Fruit fly (Drosophila melanogaster): Measurements from ENCODE around the gene LysE.

Gene LysE

DNA sequence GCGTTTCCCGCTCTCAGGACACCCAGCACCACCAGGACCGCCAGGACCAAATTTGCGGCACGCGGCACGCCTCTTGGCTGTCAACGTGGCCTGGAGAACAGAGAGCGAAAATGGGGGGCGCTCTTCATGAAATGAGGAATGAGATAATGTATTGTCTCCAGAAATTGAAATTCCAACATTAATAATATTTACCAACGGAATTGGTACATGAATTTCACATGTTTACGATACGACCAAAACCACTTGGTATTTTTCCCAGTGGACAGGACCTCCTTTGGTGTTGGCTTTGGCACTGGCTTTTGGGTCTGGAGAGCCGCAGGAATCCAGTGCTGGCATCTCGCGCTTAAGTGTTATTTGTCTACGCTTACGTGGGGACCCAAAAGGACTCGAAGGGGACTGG, 29.2 kb upstream of the LysE start:
- TF ChIP-seq CG10348 (GFP tag; IDR thresholded peaks at IDR 0.05) (no peak), CG13204 (GFP tag; optimal IDR thresholded peaks at IDR 0.05) (no peak), gl (tag; optimal IDR thresholded peaks at IDR 0.05) (no peak), CG17806 (tag; optimal IDR thresholded peaks at IDR 0.05) (no peak), Ets98B (GFP tag; IDR thresholded peaks at IDR 0.05) (peak; percentile 17; the same call in 1 of the 2 replicates), rn (GFP tag; IDR thresholded peaks at IDR 0.05) (no peak), D1 (tag; optimal IDR thresholded peaks at IDR 0.05) (no peak), CG8301 (tag; optimal IDR thresholded peaks at IDR 0.05) (no peak), CG32121 (GFP tag; IDR thresholded peaks at IDR 0.05) (no peak), CG9948 (tag; optimal IDR thresholded peaks at IDR 0.05) (no peak), CG14655 (GFP tag; optimal IDR thresholded peaks at IDR 0.05) (no peak), fd96Ca (GFP tag; IDR thresholded peaks at IDR 0.05) (peak; percentile 49; the same call in 1 of the 3 replicates), CG12605 (GFP tag; IDR thresholded peaks at IDR 0.05) (no peak), CG8159 (tag; optimal IDR thresholded peaks at IDR 0.05) (peak; percentile 12), EcR (GFP tag; optimal IDR thresholded peaks at IDR 0.05) (no peak), Pif1B (GFP tag; optimal IDR thresholded peaks at IDR 0.05) (no peak), CG34367 (tag; optimal IDR thresholded peaks at IDR 0.05) (no peak), Pif1A (GFP tag; optimal IDR thresholded peaks at IDR 0.05) (no peak), CG15710 (tag; optimal IDR thresholded peaks at IDR 0.05) (peak; percentile 46), CG4496 (GFP tag; IDR thresholded peaks at IDR 0.05) (no peak)

DNA sequence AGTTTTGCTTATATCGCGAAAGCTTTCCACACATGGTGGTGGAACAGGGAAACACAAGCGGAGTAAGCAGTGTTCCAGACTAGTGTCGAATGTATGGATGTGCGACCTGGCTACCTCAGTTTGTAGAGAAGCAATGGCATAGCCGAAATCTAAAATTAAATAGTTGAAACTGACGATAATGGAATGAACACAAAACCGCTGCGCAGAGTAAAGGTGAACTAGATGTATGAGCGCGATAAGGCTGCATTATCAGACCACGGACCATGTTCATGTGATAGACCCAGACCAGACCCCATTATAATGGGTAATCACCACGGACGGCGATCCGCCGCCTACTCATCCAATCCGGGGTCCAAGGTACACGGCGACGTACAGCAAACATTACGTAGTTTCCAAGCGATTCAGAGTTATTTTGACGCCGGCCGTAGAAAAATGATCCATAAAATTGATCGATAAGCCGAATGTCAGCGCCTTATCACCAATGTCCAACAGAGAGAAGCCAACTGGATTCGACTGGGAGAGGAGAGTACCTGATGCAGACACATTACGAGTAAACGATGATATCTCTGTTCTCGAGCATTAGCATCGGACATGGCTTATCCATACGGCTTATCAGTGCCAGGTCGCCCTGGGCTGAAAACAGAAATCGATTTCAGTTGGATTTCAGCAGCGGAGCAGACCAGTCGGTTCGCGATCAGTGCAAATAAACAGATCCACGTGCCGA, 23.5 kb upstream of the LysE start, which contains the start of gene CG13912:
Gene CG13912 (plus strand): TSS at position 653 of the 724 bp plus-strand sequence.
- TF ChIP-seq Snoo (tag; optimal IDR thresholded peaks at IDR 0.05) = no peak
- TF ChIP-seq gl (tag; optimal IDR thresholded peaks at IDR 0.05) = peak; percentile 64
- TF ChIP-seq CG4496 (GFP tag; IDR thresholded peaks at IDR 0.05) = no peak
- peak; percentile 38 for TF ChIP-seq CG13204 (GFP tag; optimal IDR thresholded peaks at IDR 0.05)
- TF ChIP-seq CG14655 (GFP tag; optimal IDR thresholded peaks at IDR 0.05) = peak; percentile 13
- TF ChIP-seq EcR (GFP tag; optimal IDR thresholded peaks at IDR 0.05) = peak; percentile 10
- TF ChIP-seq CG12605 (GFP tag; IDR thresholded peaks at IDR 0.05) = no peak

DNA sequence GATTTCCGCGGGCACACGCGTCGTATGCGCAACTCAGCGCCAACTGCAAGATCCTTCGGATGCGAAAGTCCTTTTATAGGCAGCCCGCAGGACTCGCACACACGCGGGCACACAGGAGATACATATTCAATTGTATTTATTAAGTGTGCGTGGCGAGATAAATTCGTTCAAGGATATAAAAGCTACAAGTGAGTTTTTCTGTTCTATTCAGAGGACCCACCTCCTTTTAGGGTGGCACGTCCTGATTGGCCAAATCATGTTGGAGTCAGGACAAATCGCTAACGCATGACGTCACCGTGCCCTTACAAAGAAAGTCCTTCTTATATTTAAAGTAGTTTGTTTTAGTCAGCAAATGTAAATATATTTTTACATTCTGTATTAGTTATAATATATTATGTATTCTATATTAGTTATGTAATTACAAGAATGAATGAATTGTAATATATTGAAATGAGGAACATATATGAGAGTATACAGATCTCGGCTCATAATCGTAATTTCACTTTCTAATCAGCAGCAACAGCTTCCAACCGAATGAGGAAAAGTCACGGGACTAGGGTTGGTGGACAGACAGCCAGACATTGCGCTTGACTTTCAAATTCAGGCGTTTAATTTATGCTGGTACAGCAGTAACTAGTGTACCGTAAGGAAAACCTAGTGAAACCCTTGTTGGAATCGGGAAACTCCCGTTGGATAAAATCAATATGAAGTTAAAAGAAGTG, 19.3 kb upstream of the LysE start, which contains the start of gene Trhn:
Gene Trhn (minus strand): TSS at position 51 of the 722 bp plus-strand sequence.
- TF ChIP-seq CG8301 (tag; optimal IDR thresholded peaks at IDR 0.05) (no peak), CG15710 (tag; optimal IDR thresholded peaks at IDR 0.05) (no peak)

DNA sequence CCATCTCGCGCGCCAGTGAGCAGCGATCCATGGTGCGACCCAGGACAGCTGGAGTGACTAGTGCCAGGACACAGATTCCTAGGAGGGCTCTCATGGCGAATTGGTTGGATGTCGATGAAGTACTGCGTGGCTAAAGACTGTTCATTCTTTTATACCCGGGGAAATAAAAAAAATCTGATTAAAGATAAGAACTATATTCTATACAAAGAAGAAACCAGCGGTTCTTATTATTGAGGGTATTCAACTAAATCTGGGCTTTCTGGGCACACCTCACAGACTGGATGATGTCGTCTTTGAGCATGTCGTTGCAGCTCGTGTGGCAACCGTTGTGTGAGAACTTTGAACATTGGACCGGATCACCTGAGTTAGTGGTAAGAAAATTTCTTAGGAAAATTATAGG, 17.4 kb upstream of the LysE start, which contains the start of gene LysX:
Gene LysX (minus strand): TSS at position 101 of the 400 bp plus-strand sequence.
- TF ChIP-seq Pif1A (GFP tag; optimal IDR thresholded peaks at IDR 0.05) = no peak
- no peak for TF ChIP-seq fd96Ca (GFP tag; IDR thresholded peaks at IDR 0.05)
- TF ChIP-seq CG8159 (tag; optimal IDR thresholded peaks at IDR 0.05) = no peak
- TF ChIP-seq rn (GFP tag; IDR thresholded peaks at IDR 0.05) = no peak
- TF ChIP-seq EcR (GFP tag; optimal IDR thresholded peaks at IDR 0.05) = no peak
- TF ChIP-seq CG4496 (GFP tag; IDR thresholded peaks at IDR 0.05) = no peak
- TF ChIP-seq CG10348 (GFP tag; IDR thresholded peaks at IDR 0.05) = no peak
- TF ChIP-seq Pif1B (GFP tag; optimal IDR thresholded peaks at IDR 0.05) = no peak
- TF ChIP-seq D1 (tag; optimal IDR thresholded peaks at IDR 0.05) = no peak
- TF ChIP-seq CG15710 (tag; optimal IDR thresholded peaks at IDR 0.05) = no peak
- TF ChIP-seq CG34367 (tag; optimal IDR thresholded peaks at IDR 0.05) = no peak
- TF ChIP-seq CG8301 (tag; optimal IDR thresholded peaks at IDR 0.05) = no peak
- TF ChIP-seq CG32121 (GFP tag; IDR thresholded peaks at IDR 0.05) = no peak
- no peak for TF ChIP-seq CG14655 (GFP tag; optimal IDR thresholded peaks at IDR 0.05)
- TF ChIP-seq CG13204 (GFP tag; optimal IDR thresholded peaks at IDR 0.05) = no peak
- TF ChIP-seq Snoo (tag; optimal IDR thresholded peaks at IDR 0.05) = no peak
- TF ChIP-seq CG9948 (tag; optimal IDR thresholded peaks at IDR 0.05) = no peak
- no peak for TF ChIP-seq CG12605 (GFP tag; IDR thresholded peaks at IDR 0.05)
- TF ChIP-seq CG17806 (tag; optimal IDR thresholded peaks at IDR 0.05) = no peak

DNA sequence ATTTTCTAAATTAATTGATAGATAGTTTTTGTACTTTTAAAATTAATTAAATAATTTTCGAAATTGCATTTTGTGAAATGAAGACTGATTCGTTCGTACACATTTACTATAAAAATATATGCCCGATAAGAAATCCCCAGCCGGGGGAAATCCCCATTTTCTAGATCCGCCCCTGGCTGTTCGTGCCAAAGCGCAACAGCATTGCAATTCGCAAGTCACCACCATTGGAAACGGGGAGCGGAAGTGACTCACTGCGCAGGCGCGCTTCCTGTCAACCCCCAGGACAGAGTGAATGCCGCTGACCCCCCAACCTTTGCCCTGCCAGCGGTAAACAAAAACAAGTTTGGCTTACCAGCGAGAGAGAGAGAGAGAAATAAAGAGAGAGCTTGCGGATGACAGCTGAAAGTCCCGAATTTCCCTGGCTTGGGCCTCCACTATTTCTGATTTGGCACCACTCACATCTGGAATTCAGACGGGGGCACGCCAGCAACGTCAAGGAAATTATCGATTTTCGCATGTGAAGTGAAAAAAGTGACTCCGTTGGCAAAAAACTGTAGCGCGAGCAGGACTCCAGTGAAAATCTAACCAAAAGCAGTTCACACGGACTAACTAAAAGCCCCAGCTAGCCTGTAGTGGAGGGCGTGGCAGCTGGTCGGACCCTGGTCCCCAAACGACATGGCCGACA, 16.6 kb upstream of the LysE start, which contains the start of gene Aplip1:
Gene Aplip1 (plus strand): TSS at position 450 of the 685 bp plus-strand sequence.
- TF ChIP-seq CG12605 (GFP tag; IDR thresholded peaks at IDR 0.05) (peak; percentile 31; the same call in 1 of the 2 replicates), EcR (GFP tag; optimal IDR thresholded peaks at IDR 0.05) (no peak), CG4496 (GFP tag; IDR thresholded peaks at IDR 0.05) (peak; percentile 39; the same call in 1 of the 3 replicates), fd96Ca (GFP tag; IDR thresholded peaks at IDR 0.05) (0 out of 3 replicates have a peak, but pooled peaks have one; percentile 10)
